Worm (Caenorhabditis elegans) whole organism, young adult: ENCODE results near the gene sel-7.

ENCODE experiments used
- B0336.3 ChIP-seq: fragments of 200-800 bp; sonication (Bioruptor generic); IDR thresholded peaks from 2 replicates; pipeline ENCODE4 v1.3.6; 2022; ENCODE audit warnings: missing genetic modification characterization, missing compliant biosample characterization
- F39B2.1 ChIP-seq: fragments of 200-800 bp; sonication (Bioruptor generic); IDR thresholded peaks from 2 replicates; pipeline ENCODE4 v1.3.6; 2022; ENCODE audit warnings: missing genetic modification reagents, missing genetic modification characterization, missing compliant biosample characterization
- F57C9.4 ChIP-seq: sonication (generic microtip); optimal IDR thresholded peaks from 2 replicates; lab custom pipeline; 2017; ENCODE audit warnings: mild to moderate bottlenecking, missing genetic modification characterization, missing compliant biosample characterization
- K11D2.4 ChIP-seq: fragments of 200-800 bp; sonication (Bioruptor generic); IDR thresholded peaks from 2 replicates; pipeline ENCODE4 v1.3.6; 2022; ENCODE audit warnings: missing genetic modification reagents, missing genetic modification characterization, missing compliant biosample characterization
- T26A5.8 ChIP-seq: sonication (generic microtip); optimal IDR thresholded peaks from 2 replicates; lab custom pipeline; 2016; ENCODE audit warnings: missing genetic modification characterization, missing compliant biosample characterization
- Y53F4B.3 ChIP-seq: fragments of 200-800 bp; sonication (Bioruptor generic); IDR thresholded peaks from 2 replicates; pipeline ENCODE4 v1.3.6; 2022; ENCODE audit warnings: missing genetic modification reagents, missing genetic modification characterization, missing compliant biosample characterization
- Y53G8AR.9 ChIP-seq: fragments of 200-800 bp; sonication (Bioruptor generic); conservative IDR thresholded peaks from 2 replicates; pipeline ENCODE4 v1.3.6; 2022; ENCODE audit warnings: missing genetic modification reagents, missing genetic modification characterization, missing compliant biosample characterization
- ZK185.1 ChIP-seq: sonication (generic microtip); optimal IDR thresholded peaks from 2 replicates; lab custom pipeline; 2016; ENCODE audit warnings: mild to moderate bottlenecking, missing genetic modification characterization, missing compliant biosample characterization; ENCODE audit not compliant: poor library complexity, severe bottlenecking
- aptf-2 ChIP-seq: fragments of 200-800 bp; sonication (Bioruptor generic); conservative IDR thresholded peaks from 2 replicates; pipeline ENCODE4 v1.3.6; 2022; ENCODE audit warnings: missing genetic modification reagents, missing genetic modification characterization, missing compliant biosample characterization
- attf-6 ChIP-seq: fragments of 200-800 bp; sonication (Bioruptor generic); IDR thresholded peaks from 2 replicates; pipeline ENCODE4 v1.3.6; 2022; ENCODE audit warnings: missing genetic modification reagents, missing genetic modification characterization, missing compliant biosample characterization
- bed-1 ChIP-seq: fragments of 200-800 bp; sonication (Bioruptor generic); IDR thresholded peaks from 2 replicates; pipeline ENCODE4 v1.3.6; 2022; ENCODE audit warnings: missing genetic modification reagents, missing genetic modification characterization, missing compliant biosample characterization
- ccch-3 ChIP-seq: fragments of 200-800 bp; sonication (Bioruptor generic); optimal IDR thresholded peaks from 2 replicates; lab custom pipeline; 2018; ENCODE audit warnings: mild to moderate bottlenecking, missing genetic modification characterization, missing compliant biosample characterization
- ceh-40 ChIP-seq: fragments of 200-800 bp; sonication (Bioruptor generic); IDR thresholded peaks from 2 replicates; pipeline ENCODE4 v1.3.6; 2022; ENCODE audit warnings: missing genetic modification characterization, missing compliant biosample characterization
- ceh-58 ChIP-seq: fragments of 200-800 bp; sonication (Bioruptor generic); IDR thresholded peaks from 2 replicates; pipeline ENCODE4 v1.3.6; 2022; ENCODE audit warnings: missing genetic modification characterization, missing compliant biosample characterization
- die-1 ChIP-seq: sonication (generic microtip); optimal IDR thresholded peaks from 2 replicates; lab custom pipeline; 2016; ENCODE audit warnings: missing genotype, mild to moderate bottlenecking, missing genetic modification characterization, missing compliant biosample characterization
- egl-18 ChIP-seq: fragments of 200-800 bp; sonication (Bioruptor generic); IDR thresholded peaks from 2 replicates; pipeline ENCODE4 v1.3.6; 2022; ENCODE audit warnings: missing genetic modification reagents, missing genetic modification characterization, missing compliant biosample characterization
- egrh-3 ChIP-seq: fragments of 200-800 bp; sonication (Bioruptor generic); IDR thresholded peaks from 2 replicates; pipeline ENCODE4 v1.3.6; 2022; ENCODE audit warnings: missing genetic modification reagents, missing genetic modification characterization, missing compliant biosample characterization
- him-1 ChIP-seq: sonication (generic microtip); optimal IDR thresholded peaks from 2 replicates; lab custom pipeline; 2016; ENCODE audit warnings: missing genotype, missing genetic modification reagents, missing genetic modification characterization, missing compliant biosample characterization
- hlh-12 ChIP-seq: sonication (generic microtip); optimal IDR thresholded peaks from 2 replicates; lab custom pipeline; 2016; ENCODE audit warnings: missing genetic modification characterization, missing compliant biosample characterization
- hlh-26 ChIP-seq: fragments of 200-800 bp; sonication (Bioruptor generic); conservative IDR thresholded peaks from 2 replicates; pipeline ENCODE4 v1.3.6; 2022; ENCODE audit warnings: missing genetic modification reagents, missing genetic modification characterization, missing compliant biosample characterization
- hsf-1 ChIP-seq: fragments of 200-800 bp; sonication (Bioruptor generic); IDR thresholded peaks from 2 replicates; pipeline ENCODE4 v1.3.6; 2022; ENCODE audit warnings: missing genetic modification reagents, missing genetic modification characterization, missing compliant biosample characterization
- lag-1 ChIP-seq: fragments of 200-800 bp; sonication (Bioruptor generic); IDR thresholded peaks from 2 replicates; pipeline ENCODE4 v1.3.6; 2022; ENCODE audit warnings: missing genetic modification reagents, missing genetic modification characterization, missing compliant biosample characterization
- let-526 ChIP-seq: fragments of 200-800 bp; sonication (Bioruptor generic); IDR thresholded peaks from 2 replicates; pipeline ENCODE4 v1.3.6; 2022; ENCODE audit warnings: missing genetic modification reagents, missing genetic modification characterization, missing compliant biosample characterization
- lsy-27 ChIP-seq: sonication (generic microtip); optimal IDR thresholded peaks from 2 replicates; lab custom pipeline; 2017; ENCODE audit warnings: missing genetic modification characterization, mild to moderate bottlenecking, missing compliant biosample characterization, antibody characterized with exemption, missing genotype, borderline replicate concordance; ENCODE audit not compliant: insufficient read depth
- madf-3 ChIP-seq: fragments of 200-800 bp; sonication (Bioruptor generic); IDR thresholded peaks from 2 replicates; pipeline ENCODE4 v1.3.6; 2022; ENCODE audit warnings: missing genetic modification reagents, missing genetic modification characterization, missing compliant biosample characterization
- madf-8 ChIP-seq: fragments of 200-800 bp; sonication (Bioruptor generic); conservative IDR thresholded peaks from 2 replicates; pipeline ENCODE4 v1.3.6; 2022; ENCODE audit warnings: missing genetic modification reagents, missing genetic modification characterization, missing compliant biosample characterization
- mxl-1 ChIP-seq: sonication (generic microtip); optimal IDR thresholded peaks from 2 replicates; lab custom pipeline; 2016; ENCODE audit warnings: missing genetic modification characterization, missing compliant biosample characterization
- nfya-2 ChIP-seq: fragments of 200-800 bp; sonication (Bioruptor generic); IDR thresholded peaks from 2 replicates; pipeline ENCODE4 v1.3.6; 2022; ENCODE audit warnings: missing genetic modification reagents, missing genetic modification characterization, missing compliant biosample characterization
- nhr-90 ChIP-seq: sonication (generic microtip); optimal IDR thresholded peaks from 2 replicates; lab custom pipeline; 2016; ENCODE audit warnings: missing genotype, mild to moderate bottlenecking, missing genetic modification characterization, missing compliant biosample characterization
- pbrm-1 ChIP-seq: fragments of 200-800 bp; sonication (Bioruptor generic); IDR thresholded peaks from 2 replicates; pipeline ENCODE4 v1.3.6; 2022; ENCODE audit warnings: missing genetic modification reagents, missing genetic modification characterization, missing compliant biosample characterization
- pha-4 ChIP-seq: fragments of 150-350 bp; sonication (generic microtip); optimal IDR thresholded peaks from 2 replicates; lab custom pipeline; 2014; ENCODE audit warnings: missing biosample characterization, missing genetic modification reagents, missing genetic modification characterization
- rcor-1 ChIP-seq: fragments of 200-800 bp; sonication (Bioruptor generic); IDR thresholded peaks from 2 replicates; pipeline ENCODE4 v1.3.6; 2022; ENCODE audit warnings: missing genetic modification reagents, missing genetic modification characterization, missing compliant biosample characterization
- snpc-4 ChIP-seq, 5 experiments: fragments of 150-350 bp in 1 of 5; sonication (generic microtip) in 4 of 5; optimal IDR thresholded peaks; 2 replicates each; lab custom pipeline; 2014 to 2018; ENCODE audit warnings: missing genetic modification characterization in 5 of 5, missing biosample characterization in 3 of 5, antibody characterized with exemption in 2 of 5, mild to moderate bottlenecking in 2 of 5, missing compliant biosample characterization in 2 of 5, missing genotype in 2 of 5, moderate library complexity in 2 of 5, missing genetic modification reagents in 1 of 5
- somi-1 ChIP-seq: fragments of 200-800 bp; sonication (Bioruptor generic); optimal IDR thresholded peaks from 2 replicates; lab custom pipeline; 2018; ENCODE audit warnings: mild to moderate bottlenecking, missing genetic modification characterization, missing compliant biosample characterization
- sptf-2 ChIP-seq: fragments of 200-800 bp; sonication (Bioruptor generic); optimal IDR thresholded peaks from 2 replicates; lab custom pipeline; 2018; ENCODE audit warnings: mild to moderate bottlenecking, missing genetic modification characterization, missing compliant biosample characterization
- tbx-9 ChIP-seq: sonication (generic microtip); optimal IDR thresholded peaks from 2 replicates; lab custom pipeline; 2016; ENCODE audit warnings: borderline replicate concordance, missing genetic modification characterization, inconsistent platforms, missing compliant biosample characterization
- xnd-1 ChIP-seq: sonication (generic microtip); optimal IDR thresholded peaks from 2 replicates; lab custom pipeline; 2016; ENCODE audit warnings: missing genotype, missing genetic modification reagents, missing genetic modification characterization, missing compliant biosample characterization
- ztf-6 ChIP-seq: fragments of 200-800 bp; sonication (Bioruptor generic); IDR thresholded peaks from 2 replicates; pipeline ENCODE4 v1.3.6; 2022; ENCODE audit warnings: missing genetic modification reagents, missing genetic modification characterization, missing compliant biosample characterization

sel-7 gene

ce11 chrX:14340381-14340780 lies at the start of gene sel-7:
TSS of gene sel-7 (minus strand) at chrX:14340481.
- no peak for TF ChIP-seq pha-4 (tag; lab: Kevin White, UChicago)
- no peak for TF ChIP-seq hlh-26 (GFP tag; lab: Robert Waterston, UW)
- no peak for TF ChIP-seq K11D2.4
- TF ChIP-seq let-526 (GFP tag; lab: Robert Waterston, UW) = no peak
- no peak for TF ChIP-seq pbrm-1 (GFP tag; lab: Robert Waterston, UW)
- no peak for TF ChIP-seq aptf-2 (GFP tag; lab: Robert Waterston, UW)
- no peak for TF ChIP-seq ccch-3 (GFP tag; lab: Kevin White, UChicago)
- TF ChIP-seq mxl-1 (tag; lab: Kevin White, UChicago) = no peak
- no peak for TF ChIP-seq ZK185.1 (tag; lab: Kevin White, UChicago)
- TF ChIP-seq rcor-1 (GFP tag; lab: Robert Waterston, UW) = no peak
- TF ChIP-seq egl-18 = no peak
- TF ChIP-seq die-1 (tag; lab: Kevin White, UChicago) = no peak
- no peak for TF ChIP-seq lsy-27 (tag; lab: Kevin White, UChicago)
- TF ChIP-seq B0336.3 (GFP tag; lab: Robert Waterston, UW) = no peak
- no peak for TF ChIP-seq tbx-9 (tag; lab: Kevin White, UChicago)
- TF ChIP-seq nhr-90 (tag; lab: Kevin White, UChicago) = no peak
- no peak for TF ChIP-seq Y53F4B.3 (GFP tag; lab: Robert Waterston, UW)
- TF ChIP-seq hlh-12 = no peak
- TF ChIP-seq somi-1 (GFP tag; lab: Kevin White, UChicago) = no peak
- TF ChIP-seq, all 124 proteins: peak for 0

ce11 chrX:14387752-14388151 lies 47.5 kb upstream of the sel-7 start:
- peak; percentile 37; the same call in 1 of the 2 replicates for TF ChIP-seq Y53F4B.3 (GFP tag; lab: Robert Waterston, UW)

ce11 chrX:14386670-14387069 lies 46.4 kb upstream of the sel-7 start:
- TF ChIP-seq F39B2.1 (GFP tag; lab: Robert Waterston, UW) (peak; percentile 76; the same call in 1 of the 2 replicates), ceh-40 (0 out of 2 replicates have a peak, but pooled peaks have one; percentile 50), ztf-6 (GFP tag; lab: Robert Waterston, UW) (peak; percentile 32; the same call in 1 of the 2 replicates), madf-3 (GFP tag; lab: Robert Waterston, UW) (peak; percentile 65; the same call in 1 of the 2 replicates), bed-1 (GFP tag; lab: Robert Waterston, UW) (peak; percentile 77; the same call in 1 of the 2 replicates), ceh-58 (GFP tag; lab: Robert Waterston, UW) (peak; percentile 85; the same call in 1 of the 2 replicates), attf-6 (GFP tag; lab: Robert Waterston, UW) (peak; percentile 47; the same call in 1 of the 2 replicates), Y53G8AR.9 (GFP tag; lab: Robert Waterston, UW) (0 out of 2 replicates have a peak, but pooled peaks have one; percentile 36), let-526 (GFP tag; lab: Robert Waterston, UW) (peak; percentile 75), hsf-1 (GFP tag; lab: Robert Waterston, UW) (0 out of 2 replicates have a peak, but pooled peaks have one; percentile 18)
- TF ChIP-seq, all 124 proteins: peak for 10; not testable (repeated sequence) for 114

ce11 chrX:14382951-14383350 lies 42.7 kb upstream of the sel-7 start, which contains the start of gene Y60A9.3:
TSS of gene Y60A9.3 (plus strand) at chrX:14383251.
- no peak for TF ChIP-seq egrh-3 (GFP tag; lab: Robert Waterston, UW)
- TF ChIP-seq madf-8 (GFP tag; lab: Robert Waterston, UW) = no peak
- TF ChIP-seq nfya-2 = no peak
- TF ChIP-seq sptf-2 = no peak
- TF ChIP-seq him-1 (tag; lab: Kevin White, UChicago) = no peak
- TF ChIP-seq F57C9.4 = no peak
- no peak for TF ChIP-seq T26A5.8 (tag; lab: Kevin White, UChicago)
- TF ChIP-seq Y53F4B.3 (GFP tag; lab: Robert Waterston, UW) = no peak
- TF ChIP-seq lag-1 (GFP tag; lab: Robert Waterston, UW) = no peak
- no peak for TF ChIP-seq xnd-1 (tag; lab: Kevin White, UChicago)
- TF ChIP-seq snpc-4 (GFP tag; optimal IDR thresholded peaks at IDR 0.05; lab: Kevin White, UChicago) = no peak
- TF ChIP-seq snpc-4 (tag; optimal IDR thresholded peaks at IDR 0.05; lab: Kevin White, UChicago) = no peak
- TF ChIP-seq Y53G8AR.9 (GFP tag; lab: Robert Waterston, UW) = no peak
- no peak for TF ChIP-seq nhr-90 (tag; lab: Kevin White, UChicago)
